Worm (Caenorhabditis elegans): ENCODE data around the gene glr-6.

ce11 chrX:6804405-6804804 lies 36.1 kb downstream of the glr-6 start:
- TF ChIP-seq ama-1 (optimal IDR thresholded peaks at IDR 0.05) (no peak), ceh-13 (GFP tag; optimal IDR thresholded peaks at IDR 0.05) (no peak), pes-1 (GFP tag; IDR thresholded peaks at IDR 0.05) (no peak), tbx-11 (GFP tag; IDR thresholded peaks at IDR 0.05) (no peak), hmbx-1 (tag; optimal IDR thresholded peaks at IDR 0.05) (no peak), aly-1 (tag; optimal IDR thresholded peaks at IDR 0.05) (no peak), tra-4 (tag; optimal IDR thresholded peaks at IDR 0.05) (no peak), sea-1 (GFP tag; conservative IDR thresholded peaks at IDR 0.05) (no peak), hmg-4 (GFP tag; optimal IDR thresholded peaks at IDR 0.05) (no peak), B0310.2 (tag; optimal IDR thresholded peaks at IDR 0.05) (no peak)

Measured in whole organism, early embryonic.